Worm (Caenorhabditis elegans): ENCODE measurements around the gene suf-1.

- no peak for TF ChIP-seq mab-5 (tag; optimal IDR thresholded peaks at IDR 0.05)
- TF ChIP-seq mls-2 (tag; optimal IDR thresholded peaks at IDR 0.05) = no peak
- TF ChIP-seq snpc-4 (tag; optimal IDR thresholded peaks at IDR 0.05) = no peak
- TF ChIP-seq ceh-83 (GFP tag; optimal IDR thresholded peaks at IDR 0.05) = no peak
- no peak for TF ChIP-seq sem-2 (GFP tag; optimal IDR thresholded peaks at IDR 0.05)
- TF ChIP-seq pha-4 (tag; optimal IDR thresholded peaks at IDR 0.05) = no peak
- TF ChIP-seq elt-3 (tag; optimal IDR thresholded peaks at IDR 0.05) = no peak
- TF ChIP-seq zip-8 (tag; optimal IDR thresholded peaks at IDR 0.05) = no peak
- no peak for TF ChIP-seq ceh-39 (tag; optimal IDR thresholded peaks at IDR 0.05)
- TF ChIP-seq bed-3 (GFP tag; optimal IDR thresholded peaks at IDR 0.05) = no peak
Measured at ce11 chrII:8626598-8626997, 23.0 kb downstream of the suf-1 start.
